Worm (Caenorhabditis elegans): Measurements from ENCODE around the gene T12B3.3.

ce11 chrIV:7338042-7338441 lies 36.9 kb upstream of the T12B3.3 start:
- TF ChIP-seq ama-1 (optimal IDR thresholded peaks at IDR 0.05) (no peak), hmbx-1 (tag; optimal IDR thresholded peaks at IDR 0.05) (no peak), ets-7 (tag; optimal IDR thresholded peaks at IDR 0.05) (no peak), flt-1 (GFP tag; IDR thresholded peaks at IDR 0.05) (no peak), tbx-37 (GFP tag; conservative IDR thresholded peaks at IDR 0.05) (no peak), pes-1 (GFP tag; IDR thresholded peaks at IDR 0.05) (no peak), F13C5.2 (tag; optimal IDR thresholded peaks at IDR 0.05) (no peak), aly-1 (tag; optimal IDR thresholded peaks at IDR 0.05) (no peak)

Measured in whole organism, early embryonic.